Fruit fly (Drosophila melanogaster): ENCODE results near the gene Ptp10D.

DNA sequence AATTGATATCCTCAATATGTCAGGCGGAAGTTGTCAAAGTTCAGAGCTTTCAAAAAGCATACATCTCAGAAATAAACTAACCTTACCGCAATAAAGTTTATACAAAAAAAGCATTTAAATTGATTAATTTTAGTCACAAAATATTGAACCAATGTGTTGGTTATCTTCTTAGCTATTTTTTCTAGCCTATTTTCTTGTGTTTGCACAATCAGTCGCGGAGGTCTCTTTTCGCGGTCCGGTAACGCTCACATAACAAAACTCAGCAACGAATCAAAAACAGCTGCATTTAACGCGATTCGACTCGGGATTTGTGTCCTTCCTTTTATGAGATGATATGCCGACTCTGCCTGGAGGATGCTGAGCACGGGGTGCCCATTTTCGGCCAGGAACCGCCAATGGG, 48.3 kb upstream of the Ptp10D start, which contains the start of gene CG11696:
- TF ChIP-seq brk (GFP tag; optimal IDR thresholded peaks at IDR 0.05) (no peak), Sp1 (GFP tag; optimal IDR thresholded peaks at IDR 0.05) (no peak), CG9705 (GFP tag; optimal IDR thresholded peaks at IDR 0.05) (no peak), rgr (GFP tag; optimal IDR thresholded peaks at IDR 0.05) (no peak), pan (optimal IDR thresholded peaks at IDR 0.05) (no peak), lola (GFP tag; optimal IDR thresholded peaks at IDR 0.05) (no peak), sv (GFP tag; optimal IDR thresholded peaks at IDR 0.05) (no peak), Hr83 (GFP tag; optimal IDR thresholded peaks at IDR 0.05; ENCODE audit: poor library complexity, severe bottlenecking) (no peak), br (GFP tag; optimal IDR thresholded peaks at IDR 0.05) (no peak), dmrt93B (GFP tag; optimal IDR thresholded peaks at IDR 0.05) (no peak), sage (GFP tag; optimal IDR thresholded peaks at IDR 0.05) (no peak), h (GFP tag; optimal IDR thresholded peaks at IDR 0.05) (no peak)
